Worm (Caenorhabditis elegans) whole organism, late embryonic: Measurements from ENCODE around the gene F21C10.5.

Source experiments
- T23F11.4 ChIP-seq: fragments of 200-800 bp; sonication (Bioruptor generic); optimal IDR thresholded peaks from 2 replicates; lab custom pipeline; 2018; ENCODE audit warnings: mild to moderate bottlenecking, missing genetic modification characterization, missing compliant biosample characterization
- Y22D7AL.16 ChIP-seq: sonication (generic microtip); optimal IDR thresholded peaks from 2 replicates; lab custom pipeline; 2016; ENCODE audit warnings: missing genetic modification characterization, missing compliant biosample characterization
- ahr-1 ChIP-seq: sonication (generic microtip); optimal IDR thresholded peaks from 2 replicates; lab custom pipeline; 2016; ENCODE audit warnings: missing genetic modification characterization, missing compliant biosample characterization
- ama-1 ChIP-seq: fragments of 150-350 bp; optimal IDR thresholded peaks from 2 replicates; lab custom pipeline; 2014
- ceh-14 ChIP-seq: sonication (generic microtip); optimal IDR thresholded peaks from 2 replicates; lab custom pipeline; 2016; ENCODE audit warnings: missing genotype, missing genetic modification characterization, missing compliant biosample characterization
- ceh-22 ChIP-seq: sonication (generic microtip); optimal IDR thresholded peaks from 2 replicates; lab custom pipeline; 2017; ENCODE audit warnings: missing biosample characterization, missing genetic modification characterization
- ceh-24 ChIP-seq: sonication (generic microtip); optimal IDR thresholded peaks from 2 replicates; lab custom pipeline; 2016; ENCODE audit warnings: mild to moderate bottlenecking, missing genetic modification characterization, missing compliant biosample characterization
- ceh-30 ChIP-seq: fragments of 150-350 bp; optimal IDR thresholded peaks from 2 replicates; lab custom pipeline; 2014; ENCODE audit warnings: missing biosample characterization, missing genetic modification characterization
- ceh-31 ChIP-seq: sonication (generic microtip); optimal IDR thresholded peaks from 2 replicates; lab custom pipeline; 2016; ENCODE audit warnings: missing genetic modification characterization, missing compliant biosample characterization
- ceh-34 ChIP-seq: sonication (generic microtip); optimal IDR thresholded peaks from 2 replicates; lab custom pipeline; 2016; ENCODE audit warnings: mild to moderate bottlenecking, missing genetic modification characterization, missing compliant biosample characterization
- ceh-48 ChIP-seq: sonication (generic microtip); optimal IDR thresholded peaks from 2 replicates; lab custom pipeline; 2016; ENCODE audit warnings: missing genetic modification characterization, inconsistent platforms, missing compliant biosample characterization
- ceh-6 ChIP-seq: fragments of 200-800 bp; sonication (Bioruptor generic); optimal IDR thresholded peaks from 2 replicates; lab custom pipeline; 2018; ENCODE audit warnings: mild to moderate bottlenecking, missing genetic modification characterization, missing compliant biosample characterization
- che-1 ChIP-seq: sonication (generic microtip); optimal IDR thresholded peaks from 2 replicates; lab custom pipeline; 2016; ENCODE audit warnings: mild to moderate bottlenecking, missing genetic modification characterization, missing compliant biosample characterization
- dmd-4 ChIP-seq: sonication (generic microtip); optimal IDR thresholded peaks from 2 replicates; lab custom pipeline; 2016; ENCODE audit warnings: borderline replicate concordance, missing genetic modification characterization, missing compliant biosample characterization
- elt-2 ChIP-seq: sonication (generic microtip); optimal IDR thresholded peaks from 2 replicates; lab custom pipeline; 2016; ENCODE audit warnings: missing genetic modification reagents, missing genetic modification characterization, missing compliant biosample characterization
- elt-4 ChIP-seq: sonication (generic microtip); optimal IDR thresholded peaks from 2 replicates; lab custom pipeline; 2016; ENCODE audit warnings: missing genetic modification characterization, missing compliant biosample characterization
- hlh-15 ChIP-seq: sonication (generic microtip); optimal IDR thresholded peaks from 2 replicates; lab custom pipeline; 2016; ENCODE audit warnings: missing genetic modification characterization, missing compliant biosample characterization
- lim-6 ChIP-seq: sonication (generic microtip); optimal IDR thresholded peaks from 2 replicates; lab custom pipeline; 2016; ENCODE audit warnings: missing genetic modification characterization, missing compliant biosample characterization
- mec-3 ChIP-seq: sonication (generic microtip); optimal IDR thresholded peaks from 2 replicates; lab custom pipeline; 2016; ENCODE audit warnings: borderline replicate concordance, missing genetic modification characterization, missing compliant biosample characterization
- nfya-1 ChIP-seq: sonication (generic microtip); optimal IDR thresholded peaks from 2 replicates; lab custom pipeline; 2017; ENCODE audit warnings: missing genetic modification characterization, mild to moderate bottlenecking, missing compliant biosample characterization, antibody characterized with exemption, moderate library complexity
- nhr-11 ChIP-seq: fragments of 150-350 bp; optimal IDR thresholded peaks from 2 replicates; lab custom pipeline; 2014; ENCODE audit warnings: missing biosample characterization, missing genetic modification characterization
- npax-4 ChIP-seq: sonication (generic microtip); optimal IDR thresholded peaks from 2 replicates; lab custom pipeline; 2016; ENCODE audit warnings: missing genetic modification characterization, missing compliant biosample characterization
- odd-2 ChIP-seq: sonication (generic microtip); optimal IDR thresholded peaks from 2 replicates; lab custom pipeline; 2017; ENCODE audit warnings: antibody characterized with exemption, mild to moderate bottlenecking, missing genetic modification characterization, missing compliant biosample characterization
- pqm-1 ChIP-seq: sonication (generic microtip); optimal IDR thresholded peaks from 2 replicates; lab custom pipeline; 2016; ENCODE audit warnings: missing genetic modification characterization, missing compliant biosample characterization
- ref-2 ChIP-seq: sonication (generic microtip); optimal IDR thresholded peaks from 2 replicates; lab custom pipeline; 2016; ENCODE audit warnings: missing genetic modification characterization, missing compliant biosample characterization
- rnt-1 ChIP-seq: sonication (generic microtip); optimal IDR thresholded peaks from 2 replicates; lab custom pipeline; 2016; ENCODE audit warnings: missing genetic modification characterization, missing compliant biosample characterization
- sdc-2 ChIP-seq: sonication (generic microtip); optimal IDR thresholded peaks from 2 replicates; lab custom pipeline; 2016; ENCODE audit warnings: missing genotype, missing genetic modification characterization, missing compliant biosample characterization
- sox-2 ChIP-seq: fragments of 200-800 bp; sonication (Bioruptor generic); IDR thresholded peaks from 2 replicates; pipeline ENCODE4 v1.3.6; 2022; ENCODE audit warnings: missing genetic modification reagents, missing genetic modification characterization, missing compliant biosample characterization
- sox-4 ChIP-seq: sonication (generic microtip); optimal IDR thresholded peaks from 2 replicates; lab custom pipeline; 2017; ENCODE audit warnings: mild to moderate bottlenecking, missing genetic modification characterization, inconsistent platforms, missing compliant biosample characterization
- unc-3 ChIP-seq, 2 experiments: fragments of 200-800 bp in 1 of 2; sonication (Bioruptor generic) in 1 of 2; sonication (generic microtip) in 1 of 2; conservative IDR thresholded peaks in 1 of 2; optimal IDR thresholded peaks in 1 of 2; 2 replicates each; pipeline versions ENCODE4 v1.3.6 to Lab custom; 2016 to 2022; ENCODE audit warnings: missing compliant biosample characterization in 2 of 2, missing genetic modification characterization in 2 of 2, missing genetic modification reagents in 1 of 2
- ztf-16 ChIP-seq: sonication (generic microtip); optimal IDR thresholded peaks from 2 replicates; lab custom pipeline; 2017; ENCODE audit warnings: missing genetic modification characterization, missing compliant biosample characterization

Gene F21C10.5

DNA sequence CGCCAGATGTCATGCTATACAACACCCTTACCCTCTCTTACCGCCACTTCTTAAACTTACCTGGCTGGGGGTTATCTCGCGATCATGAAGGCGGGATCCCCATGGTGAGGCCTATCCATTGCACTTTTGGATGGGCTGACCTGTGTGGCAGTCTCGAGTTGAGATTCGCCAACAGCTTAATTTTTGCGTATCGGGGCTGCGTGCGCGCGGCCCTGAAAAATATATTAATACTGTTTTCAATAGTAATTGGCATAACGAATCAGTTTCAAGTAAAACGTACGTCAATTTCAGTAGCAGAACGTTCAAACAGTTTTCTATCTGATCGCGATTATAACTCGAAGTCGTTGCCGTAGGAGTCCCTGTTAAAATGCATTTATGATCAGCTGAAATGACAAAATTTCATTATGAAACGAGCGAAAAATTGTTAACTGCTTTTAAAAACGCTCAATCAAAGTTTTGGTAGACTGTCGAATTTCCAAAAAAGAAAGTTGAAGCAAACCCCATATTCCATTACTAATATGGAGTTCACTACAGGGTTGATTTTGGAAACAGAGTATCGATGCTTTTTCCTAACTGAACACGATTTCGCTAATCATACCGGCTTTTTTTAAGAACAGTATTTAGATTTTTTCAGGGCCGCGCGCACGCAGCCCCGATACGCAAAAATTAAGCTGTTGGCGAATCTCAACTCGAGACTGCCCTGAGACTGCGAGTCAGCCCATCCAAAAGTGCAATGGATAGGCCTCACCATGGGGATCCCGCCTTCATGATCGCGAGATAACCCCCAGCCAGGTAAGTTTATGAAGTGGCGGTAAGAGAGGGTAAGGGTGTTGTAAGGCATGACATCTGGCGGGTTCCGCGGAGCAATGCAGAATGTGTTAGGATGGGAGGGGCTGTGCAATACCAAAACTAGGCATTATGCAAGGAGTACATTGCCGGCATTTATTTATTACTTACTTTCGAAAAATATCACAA is 34.3 kb upstream of the F21C10.5 start:
- TF ChIP-seq ceh-30 (tag; lab: Kevin White, UChicago) = peak; percentile 35
- TF ChIP-seq, all 69 proteins: peak for 1; not testable (repeated sequence) for 68

DNA sequence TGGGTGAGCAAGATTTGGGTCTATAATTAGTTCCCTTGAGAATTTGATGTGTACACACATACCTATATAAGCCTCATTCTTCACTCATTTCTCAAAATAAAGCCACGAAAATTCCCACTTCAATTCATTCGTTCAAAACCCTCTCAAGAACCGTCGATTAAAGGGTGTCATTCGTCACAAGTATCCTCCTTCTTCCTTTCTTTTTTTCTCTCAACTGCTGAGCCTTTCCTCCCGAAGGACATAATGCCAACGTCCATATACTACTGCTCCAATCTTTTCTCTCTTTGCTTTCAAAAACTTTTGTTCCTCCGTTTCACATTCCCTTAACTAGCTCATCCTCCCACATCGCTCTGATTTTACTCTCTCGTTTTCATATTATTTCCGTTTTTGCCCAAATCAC is 33.2 kb upstream of the F21C10.5 start, which contains the start of gene T27E4.1:
Gene T27E4.1, plus strand, starts transcription at position 137 of the 400 bp plus-strand sequence.
- TF ChIP-seq ceh-6 = no peak
- TF ChIP-seq ref-2 (tag; lab: Kevin White, UChicago) = no peak
- no peak for TF ChIP-seq lim-6 (tag; lab: Kevin White, UChicago)
- TF ChIP-seq ceh-34 = no peak
- TF ChIP-seq ceh-31 (tag; lab: Kevin White, UChicago) = no peak
- no peak for TF ChIP-seq rnt-1 (tag; lab: Kevin White, UChicago)
- TF ChIP-seq sdc-2 (tag; lab: Kevin White, UChicago) = no peak
- no peak for TF ChIP-seq sox-4 (tag; lab: Kevin White, UChicago)
- no peak for TF ChIP-seq che-1 (tag; lab: Kevin White, UChicago)
- TF ChIP-seq odd-2 = no peak
- TF ChIP-seq T23F11.4 (GFP tag; lab: Kevin White, UChicago) = no peak
- TF ChIP-seq ztf-16 (tag; lab: Kevin White, UChicago) = no peak
- no peak for TF ChIP-seq elt-2 (tag; lab: Kevin White, UChicago)
- TF ChIP-seq sox-2 (GFP tag; lab: Robert Waterston, UW) = no peak

DNA sequence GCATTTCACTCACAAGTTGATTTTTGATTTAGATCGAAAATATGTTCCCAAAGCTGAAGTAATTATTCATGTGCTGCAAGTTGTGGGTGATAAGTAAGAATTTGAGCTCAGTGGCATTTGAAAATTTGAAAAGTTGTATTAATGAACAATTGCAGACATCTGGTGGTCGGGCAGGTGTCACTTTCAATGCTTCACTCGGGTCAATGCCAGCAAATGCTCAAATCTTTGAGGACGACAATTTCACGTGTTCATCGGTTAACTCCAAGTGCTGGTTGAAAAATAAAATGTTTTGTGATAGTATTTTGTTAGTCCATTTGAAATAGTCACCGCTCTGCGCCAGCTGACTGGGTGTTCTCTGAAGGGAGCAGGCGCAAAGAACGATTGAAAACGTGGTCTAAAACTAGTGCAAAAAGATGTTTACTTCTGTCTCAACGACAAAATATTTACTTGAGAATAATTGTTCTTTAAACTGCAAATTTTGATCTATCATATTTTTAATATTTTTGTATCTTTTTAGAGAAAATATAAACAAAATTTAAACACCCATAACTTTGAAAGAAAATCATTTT is 31.3 kb upstream of the F21C10.5 start:
- TF ChIP-seq ceh-48 (tag; lab: Kevin White, UChicago) (no peak), ceh-14 (no peak), Y22D7AL.16 (tag; lab: Kevin White, UChicago) (no peak), T23F11.4 (GFP tag; lab: Kevin White, UChicago) (no peak), elt-4 (tag; lab: Kevin White, UChicago) (no peak), dmd-4 (tag; lab: Kevin White, UChicago) (no peak), npax-4 (tag; lab: Kevin White, UChicago) (no peak), unc-3 (GFP tag; conservative IDR thresholded peaks at IDR 0.05; lab: Robert Waterston, UW) (no peak), unc-3 (tag; optimal IDR thresholded peaks at IDR 0.05; lab: Kevin White, UChicago) (no peak), nhr-11 (tag; lab: Kevin White, UChicago) (no peak), hlh-15 (no peak), ceh-22 (tag; lab: Kevin White, UChicago) (no peak), ceh-24 (tag; lab: Kevin White, UChicago) (no peak), ama-1 (lab: Kevin White, UChicago) (no peak), mec-3 (tag; lab: Kevin White, UChicago) (no peak)

DNA sequence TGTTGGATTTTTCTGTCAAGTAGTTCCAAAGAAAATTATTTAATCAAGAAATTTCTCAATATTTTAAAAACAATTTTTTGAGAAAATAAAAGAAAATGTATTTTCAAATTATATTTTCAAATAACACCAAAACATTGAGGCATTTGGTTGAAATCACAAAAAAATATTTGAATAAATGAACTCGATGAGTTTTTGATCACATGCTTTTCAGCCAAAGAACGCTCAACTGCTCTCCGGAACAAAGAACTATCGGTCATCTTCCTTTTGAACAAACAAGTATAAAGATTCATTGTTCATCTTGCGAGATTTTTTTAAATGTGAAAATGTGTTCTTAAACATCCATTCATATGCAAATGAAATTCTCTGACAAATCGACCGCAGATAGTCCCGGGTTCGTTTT is 30.5 kb upstream of the F21C10.5 start:
- TF ChIP-seq nhr-11 (tag; lab: Kevin White, UChicago) = no peak
- TF ChIP-seq ceh-6 = no peak
- no peak for TF ChIP-seq ahr-1 (tag; lab: Kevin White, UChicago)
- TF ChIP-seq sox-2 (GFP tag; lab: Robert Waterston, UW) = no peak
- TF ChIP-seq pqm-1 = no peak
- TF ChIP-seq elt-2 (tag; lab: Kevin White, UChicago) = no peak
- no peak for TF ChIP-seq nfya-1 (tag; lab: Kevin White, UChicago)
